Fruit fly (Drosophila melanogaster) whole organism, prepupa: ENCODE data around the gene RhoGAP5A.
A peak's percentile ranks its signal among the peaks of the same experiment; 100 is the strongest.

ENCODE experiments used
- CG10631 ChIP-seq: fragments of 200-800 bp; sonication (Bioruptor generic); optimal IDR thresholded peaks from 2 replicates; lab custom pipeline; 2016; ENCODE audit warnings: missing biosample characterization, missing genetic modification characterization
- CG10669 ChIP-seq: fragments of 200-800 bp; sonication (Bioruptor generic); optimal IDR thresholded peaks from 3 replicates; lab custom pipeline; 2018; ENCODE audit warnings: missing biosample characterization, mild to moderate bottlenecking, missing genetic modification characterization, moderate library complexity
- CG11294 ChIP-seq: fragments of 200-800 bp; sonication (Bioruptor generic); IDR thresholded peaks from 2 replicates; pipeline ENCODE4 v1.3.6; 2022; ENCODE audit warnings: missing biosample characterization, missing genetic modification characterization
- CG11762 ChIP-seq: fragments of 200-800 bp; sonication (Bioruptor generic); optimal IDR thresholded peaks from 3 replicates; lab custom pipeline; 2016; ENCODE audit warnings: missing biosample characterization, missing genetic modification characterization; ENCODE audit not compliant: insufficient read depth
- CG15336 ChIP-seq: fragments of 200-800 bp; sonication (Bioruptor generic); IDR thresholded peaks from 2 replicates; pipeline ENCODE4 v1.3.6; 2022; ENCODE audit warnings: missing biosample characterization, missing genetic modification characterization
- CG1621 ChIP-seq: fragments of 200-800 bp; sonication (Bioruptor generic); optimal IDR thresholded peaks from 3 replicates; lab custom pipeline; 2018; ENCODE audit warnings: missing biosample characterization, mild to moderate bottlenecking, missing genetic modification characterization
- CG3032 ChIP-seq: fragments of 200-800 bp; optimal IDR thresholded peaks from 2 replicates; lab custom pipeline; 2019; ENCODE audit warnings: missing biosample characterization, mild to moderate bottlenecking, missing genetic modification characterization, moderate library complexity
- CG31627 ChIP-seq: fragments of 200-800 bp; sonication (Bioruptor generic); optimal IDR thresholded peaks from 3 replicates; lab custom pipeline; 2016; ENCODE audit warnings: missing biosample characterization, missing genetic modification characterization
- CG32006 ChIP-seq: fragments of 200-800 bp; sonication (Bioruptor generic); optimal IDR thresholded peaks from 3 replicates; lab custom pipeline; 2017; ENCODE audit warnings: missing biosample characterization, mild to moderate bottlenecking, missing genetic modification characterization
- CG34406 ChIP-seq: fragments of 200-800 bp; sonication (Bioruptor generic); optimal IDR thresholded peaks from 3 replicates; lab custom pipeline; 2016; ENCODE audit warnings: missing biosample characterization, missing genetic modification characterization
- CG6163 ChIP-seq: fragments of 200-800 bp; sonication (Bioruptor generic); IDR thresholded peaks from 3 replicates; pipeline ENCODE4 v1.3.6; 2022; ENCODE audit warnings: missing biosample characterization, missing genetic modification characterization
- CG6276 ChIP-seq: fragments of 200-800 bp; sonication (Bioruptor generic); optimal IDR thresholded peaks from 2 replicates; lab custom pipeline; 2017; ENCODE audit warnings: missing biosample characterization, mild to moderate bottlenecking, missing genetic modification characterization
- CG6792 ChIP-seq: fragments of 200-800 bp; sonication (Bioruptor generic); optimal IDR thresholded peaks from 3 replicates; lab custom pipeline; 2016; ENCODE audit warnings: missing biosample characterization, missing genetic modification characterization
- CG6854 ChIP-seq: fragments of 200-800 bp; sonication (Bioruptor generic); optimal IDR thresholded peaks from 2 replicates; lab custom pipeline; 2017; ENCODE audit warnings: missing biosample characterization, mild to moderate bottlenecking, missing genetic modification characterization
- CG8119 ChIP-seq: fragments of 200-800 bp; sonication (Bioruptor generic); IDR thresholded peaks from 3 replicates; pipeline ENCODE4 v1.3.6; 2022; ENCODE audit warnings: missing biosample characterization, missing genetic modification characterization
- CG8319 ChIP-seq: fragments of 200-800 bp; sonication (Bioruptor generic); optimal IDR thresholded peaks from 3 replicates; lab custom pipeline; 2016; ENCODE audit warnings: missing biosample characterization, missing genetic modification characterization
- CG9139 ChIP-seq: fragments of 200-800 bp; sonication (Bioruptor generic); optimal IDR thresholded peaks from 3 replicates; lab custom pipeline; 2017; ENCODE audit warnings: missing biosample characterization, mild to moderate bottlenecking, missing genetic modification characterization
- Eip75B ChIP-seq: fragments of 200-800 bp; sonication (Bioruptor generic); optimal IDR thresholded peaks from 3 replicates; lab custom pipeline; 2016; ENCODE audit warnings: missing biosample characterization, missing genetic modification characterization
- Eip78C ChIP-seq: fragments of 200-800 bp; sonication (Bioruptor generic); peaks from one replicate; lab custom pipeline; 2016; ENCODE audit warnings: missing biosample characterization, missing genetic modification characterization
- Eip93F ChIP-seq: fragments of 200-800 bp; sonication (Bioruptor generic); optimal IDR thresholded peaks from 2 replicates; lab custom pipeline; 2016; ENCODE audit warnings: missing biosample characterization, mild to moderate bottlenecking, missing genetic modification characterization
- Gug ChIP-seq: fragments of 200-800 bp; sonication (Bioruptor generic); IDR thresholded peaks from 2 replicates; pipeline ENCODE4 v1.3.6; 2022; ENCODE audit warnings: missing biosample characterization, missing genetic modification characterization
- Hr38 ChIP-seq: sonication (Bioruptor generic); optimal IDR thresholded peaks from 2 replicates; lab custom pipeline; 2016; ENCODE audit warnings: missing biosample characterization, missing genetic modification characterization
- Hr39 ChIP-seq: fragments of 200-800 bp; sonication (Bioruptor generic); optimal IDR thresholded peaks from 2 replicates; lab custom pipeline; 2016; ENCODE audit warnings: missing biosample characterization, missing genetic modification characterization
- Hr4 ChIP-seq: fragments of 200-800 bp; sonication (Bioruptor generic); optimal IDR thresholded peaks from 3 replicates; lab custom pipeline; 2016; ENCODE audit warnings: missing biosample characterization, missing genetic modification characterization
- Lpt ChIP-seq: fragments of 200-800 bp; sonication (Bioruptor generic); optimal IDR thresholded peaks from 3 replicates; lab custom pipeline; 2016; ENCODE audit warnings: missing biosample characterization, missing genetic modification characterization
- Met ChIP-seq: fragments of 200-800 bp; sonication (Bioruptor generic); optimal IDR thresholded peaks from 3 replicates; lab custom pipeline; 2016; ENCODE audit warnings: missing biosample characterization, missing genetic modification characterization
- OdsH ChIP-seq: fragments of 200-800 bp; sonication (Bioruptor generic); optimal IDR thresholded peaks from 3 replicates; lab custom pipeline; 2016; ENCODE audit warnings: missing biosample characterization, missing genetic modification characterization
- Smox ChIP-seq: fragments of 200-800 bp; sonication (Bioruptor generic); optimal IDR thresholded peaks from 3 replicates; lab custom pipeline; 2016; ENCODE audit warnings: missing biosample characterization, missing genetic modification characterization
- Sox14 ChIP-seq: fragments of 200-800 bp; sonication (Bioruptor generic); optimal IDR thresholded peaks from 3 replicates; lab custom pipeline; 2016; ENCODE audit warnings: missing biosample characterization, missing genetic modification characterization
- achi ChIP-seq: fragments of 200-800 bp; sonication (Bioruptor generic); optimal IDR thresholded peaks from 3 replicates; lab custom pipeline; 2016; ENCODE audit warnings: missing biosample characterization, missing genetic modification characterization
- cyc ChIP-seq: fragments of 200-800 bp; sonication (Bioruptor generic); optimal IDR thresholded peaks from 3 replicates; lab custom pipeline; 2016; ENCODE audit warnings: missing biosample characterization, missing genetic modification characterization
- dsx ChIP-seq: fragments of 200-800 bp; optimal IDR thresholded peaks from 3 replicates; lab custom pipeline; 2019; ENCODE audit warnings: missing biosample characterization, mild to moderate bottlenecking, missing genetic modification characterization, moderate library complexity; ENCODE audit not compliant: poor library complexity, severe bottlenecking
- eg ChIP-seq: fragments of 200-800 bp; sonication (Bioruptor generic); IDR thresholded peaks from 3 replicates; pipeline ENCODE4 v1.3.6; 2022; ENCODE audit warnings: missing biosample characterization, missing genetic modification characterization
- esn ChIP-seq: fragments of 200-800 bp; sonication (Bioruptor generic); optimal IDR thresholded peaks from 2 replicates; lab custom pipeline; 2016; ENCODE audit warnings: missing biosample characterization, mild to moderate bottlenecking, missing genetic modification characterization, moderate library complexity
- fd59A ChIP-seq: fragments of 200-800 bp; sonication (Bioruptor generic); optimal IDR thresholded peaks from 2 replicates; lab custom pipeline; 2017; ENCODE audit warnings: missing biosample characterization, mild to moderate bottlenecking, missing genetic modification characterization, missing genetic modification reagents
- fd85E ChIP-seq: fragments of 200-800 bp; sonication (Bioruptor generic); optimal IDR thresholded peaks from 3 replicates; lab custom pipeline; 2016; ENCODE audit warnings: missing biosample characterization, missing genetic modification characterization
- fkh ChIP-seq: fragments of 200-800 bp; sonication (Bioruptor generic); optimal IDR thresholded peaks from 3 replicates; lab custom pipeline; 2017; ENCODE audit warnings: missing biosample characterization, mild to moderate bottlenecking, missing genetic modification characterization, moderate library complexity
- lz ChIP-seq: fragments of 200-800 bp; sonication (Bioruptor generic); optimal IDR thresholded peaks from 3 replicates; lab custom pipeline; 2016; ENCODE audit warnings: missing biosample characterization, missing genetic modification characterization
- pdm3 ChIP-seq: fragments of 200-800 bp; sonication (Bioruptor generic); optimal IDR thresholded peaks from 3 replicates; lab custom pipeline; 2016; ENCODE audit warnings: missing biosample characterization, missing genetic modification characterization
- salr ChIP-seq, 2 experiments: fragments of 200-800 bp; sonication (Bioruptor generic); optimal IDR thresholded peaks; 3 replicates each; lab custom pipeline; 2016 to 2018; ENCODE audit warnings: missing biosample characterization in 2 of 2, missing genetic modification characterization in 2 of 2, mild to moderate bottlenecking in 1 of 2
- spab ChIP-seq: fragments of 200-800 bp; sonication (Bioruptor generic); optimal IDR thresholded peaks from 2 replicates; lab custom pipeline; 2017; ENCODE audit warnings: missing biosample characterization, mild to moderate bottlenecking, missing genetic modification characterization, missing genetic modification reagents
- ss ChIP-seq, 2 experiments: fragments of 200-800 bp; sonication (Bioruptor generic); optimal IDR thresholded peaks; 2 replicates in 1 of 2; 3 replicates in 1 of 2; lab custom pipeline; 2017 to 2018; ENCODE audit warnings: mild to moderate bottlenecking in 2 of 2, missing biosample characterization in 2 of 2, missing genetic modification characterization in 2 of 2, moderate library complexity in 1 of 2
- svp ChIP-seq: fragments of 200-800 bp; sonication (Bioruptor generic); peaks from one replicate; lab custom pipeline; 2016; ENCODE audit warnings: missing biosample characterization, missing genetic modification characterization
- topi ChIP-seq: fragments of 200-800 bp; sonication (Bioruptor generic); optimal IDR thresholded peaks from 3 replicates; lab custom pipeline; 2016; ENCODE audit warnings: missing biosample characterization, missing genetic modification characterization
- vri ChIP-seq: fragments of 200-800 bp; sonication (Bioruptor generic); optimal IDR thresholded peaks from 3 replicates; lab custom pipeline; 2016; ENCODE audit warnings: missing biosample characterization, mild to moderate bottlenecking, missing genetic modification characterization

Gene RhoGAP5A

dm6 chrX:5648437-5648959 lies 29.9 kb upstream of the RhoGAP5A start, which contains the start of gene OtopLa (continued):
- TF ChIP-seq fd85E (GFP tag; lab: Kevin White, UChicago) (no peak), OdsH (GFP tag; lab: Kevin White, UChicago) (peak; percentile 75), CG11294 (GFP tag; lab: Robert Waterston, UW) (peak; percentile 72; the same call in 1 of the 2 replicates), CG1621 (tag; lab: Kevin White, UChicago) (peak; percentile 66), Sox14 (peak; percentile 58), CG8119 (GFP tag; lab: Robert Waterston, UW) (peak; percentile 86), lz (GFP tag; lab: Kevin White, UChicago) (peak; percentile 73), CG6163 (GFP tag; lab: Robert Waterston, UW) (peak; percentile 90), Gug (peak; percentile 82), CG6792 (GFP tag; lab: Kevin White, UChicago) (peak; percentile 57), CG31627 (GFP tag; lab: Kevin White, UChicago) (peak; percentile 66), Lpt (GFP tag; lab: Kevin White, UChicago) (peak; percentile 39), Hr38 (no peak), CG6854 (GFP tag; lab: Kevin White, UChicago) (no peak), pdm3 (GFP tag; lab: Kevin White, UChicago) (peak; percentile 76), spab (peak; percentile 64), fkh (GFP tag; lab: Kevin White, UChicago) (no peak), Smox (peak; percentile 58), Eip93F (GFP tag; lab: Kevin White, UChicago) (no peak), salr (GFP tag; optimal IDR thresholded peaks at IDR 0.05; lab: Kevin White, UChicago) (peak; percentile 60 to 64), CG9139 (GFP tag; lab: Kevin White, UChicago) (peak; percentile 52), dsx (GFP tag; lab: Kevin White, UChicago) (peak; percentile 69)

- TF ChIP-seq esn: peak; percentile 10
- TF ChIP-seq CG15336 (GFP tag; lab: Robert Waterston, UW): peak; percentile 35; the same call in 1 of the 2 replicates
- TF ChIP-seq CG1621 (tag; lab: Kevin White, UChicago): no peak
- TF ChIP-seq CG10631 (GFP tag; lab: Kevin White, UChicago): peak; percentile 4
- no peak for TF ChIP-seq vri (GFP tag; lab: Kevin White, UChicago)
- TF ChIP-seq Eip75B (GFP tag; lab: Kevin White, UChicago): peak; percentile 1
- TF ChIP-seq svp (GFP tag; lab: Kevin White, UChicago): peak; percentile 8
- TF ChIP-seq CG32006 (GFP tag; lab: Kevin White, UChicago): peak; percentile 13
- TF ChIP-seq Eip93F (GFP tag; lab: Kevin White, UChicago): no peak
- TF ChIP-seq, all 60 proteins: peak for 6
These were observed 27.6 kb upstream of the RhoGAP5A start for dm6 chrX:5646228-5646627.

- TF ChIP-seq Gug (no peak), Hr39 (peak; percentile 33), Eip75B (GFP tag; lab: Kevin White, UChicago) (peak; percentile 33), CG11762 (GFP tag; lab: Kevin White, UChicago) (peak; percentile 14), Met (GFP tag; lab: Kevin White, UChicago) (peak; percentile 21), CG8319 (no peak), Hr38 (no peak), lz (GFP tag; lab: Kevin White, UChicago) (peak; percentile 12), vri (GFP tag; lab: Kevin White, UChicago) (no peak), fd59A (no peak), eg (GFP tag; lab: Robert Waterston, UW) (peak; percentile 31; the same call in 1 of the 3 replicates), CG34406 (GFP tag; lab: Kevin White, UChicago) (no peak), CG6854 (GFP tag; lab: Kevin White, UChicago) (peak; percentile 13), CG6276 (GFP tag; lab: Kevin White, UChicago) (peak; percentile 9), ss (GFP tag; optimal IDR thresholded peaks at IDR 0.05; lab: Kevin White, UChicago) (peak in 1 of 2 experiments; percentile 2), CG10669 (GFP tag; lab: Kevin White, UChicago) (peak; percentile 37), topi (GFP tag; lab: Kevin White, UChicago) (peak; percentile 34), cyc (GFP tag; lab: Kevin White, UChicago) (peak; percentile 28), Hr4 (GFP tag; lab: Kevin White, UChicago) (peak; percentile 22), achi (GFP tag; lab: Kevin White, UChicago) (peak; percentile 32), esn (peak; percentile 41), Smox (peak; percentile 11), CG3032 (tag; lab: Kevin White, UChicago) (peak; percentile 15), CG8119 (GFP tag; lab: Robert Waterston, UW) (0 out of 3 replicates have a peak, but pooled peaks have one; percentile 24), fkh (GFP tag; lab: Kevin White, UChicago) (no peak), CG31627 (GFP tag; lab: Kevin White, UChicago) (peak; percentile 12), CG32006 (GFP tag; lab: Kevin White, UChicago) (no peak), Eip78C (peak; percentile 80), CG6792 (GFP tag; lab: Kevin White, UChicago) (peak; percentile 43), CG11294 (GFP tag; lab: Robert Waterston, UW) (no peak)
These were observed 20.5 kb upstream of the RhoGAP5A start for dm6 chrX:5639083-5639482.
